Worm (Caenorhabditis elegans): Measurements from ENCODE around the gene egl-10.

DNA sequence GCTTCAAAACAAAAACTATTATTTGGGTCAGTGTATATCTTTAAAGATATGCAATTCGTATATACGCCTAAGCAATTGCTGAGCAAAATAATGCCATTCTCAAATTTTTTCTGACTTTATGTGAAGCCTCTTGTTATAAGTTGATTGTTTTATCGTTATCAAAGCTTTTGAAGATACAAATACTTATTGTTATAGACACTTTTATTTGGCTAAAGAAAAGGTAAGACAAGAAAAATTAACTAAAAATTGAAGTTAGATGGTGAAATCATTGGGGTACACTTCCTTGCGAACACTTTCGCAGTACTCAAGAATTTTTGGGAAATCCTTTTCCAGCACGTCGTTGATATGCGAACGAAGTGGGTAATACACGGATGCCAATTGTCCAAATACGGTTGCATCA lies 50.5 kb downstream of the egl-10 start:
- no peak for TF ChIP-seq zag-1 (tag; optimal IDR thresholded peaks at IDR 0.05)
- no peak for TF ChIP-seq elt-3 (tag; optimal IDR thresholded peaks at IDR 0.05)
- no peak for TF ChIP-seq nhr-12 (tag; optimal IDR thresholded peaks at IDR 0.05)
- TF ChIP-seq alr-1 (tag; optimal IDR thresholded peaks at IDR 0.05) = no peak
- no peak for TF ChIP-seq mab-5 (tag; optimal IDR thresholded peaks at IDR 0.05)
- no peak for TF ChIP-seq nhr-23 (tag; optimal IDR thresholded peaks at IDR 0.05)
- TF ChIP-seq unc-39 (tag; optimal IDR thresholded peaks at IDR 0.05) = no peak

Measured in whole organism, L2 larva.